Worm (Caenorhabditis elegans) whole organism, midembryonic: Measurements from ENCODE around the gene 2L52.1.

Source experiments
- T22C8.4 ChIP-seq: fragments of 200-800 bp; sonication (Bioruptor generic); IDR thresholded peaks from 2 replicates; pipeline ENCODE4 v1.3.6; 2022; ENCODE audit warnings: missing genetic modification characterization, missing compliant biosample characterization
- cog-1 ChIP-seq: sonication (generic microtip); optimal IDR thresholded peaks from 2 replicates; lab custom pipeline; 2016; ENCODE audit warnings: missing genetic modification characterization, missing compliant biosample characterization
- flt-1 ChIP-seq: fragments of 200-800 bp; sonication (Bioruptor generic); IDR thresholded peaks from 2 replicates; pipeline ENCODE4 v1.3.6; 2022; ENCODE audit warnings: missing genetic modification characterization, missing compliant biosample characterization
- med-1 ChIP-seq: sonication (generic microtip); optimal IDR thresholded peaks from 2 replicates; lab custom pipeline; 2017; ENCODE audit warnings: missing genetic modification characterization, mild to moderate bottlenecking, missing compliant biosample characterization, antibody characterized with exemption, missing genetic modification reagents; ENCODE audit not compliant: insufficient read depth
- ref-1 ChIP-seq: fragments of 200-800 bp; sonication (Bioruptor generic); conservative IDR thresholded peaks from 2 replicates; pipeline ENCODE4 v1.3.6; 2022; ENCODE audit warnings: missing genetic modification reagents, missing genetic modification characterization, missing compliant biosample characterization
- tab-1 ChIP-seq: fragments of 200-800 bp; sonication (Bioruptor generic); IDR thresholded peaks from 2 replicates; pipeline ENCODE4 v1.3.6; 2022; ENCODE audit warnings: missing genetic modification characterization, missing compliant biosample characterization
- ztf-23 ChIP-seq: fragments of 200-800 bp; sonication (Bioruptor generic); IDR thresholded peaks from 2 replicates; pipeline ENCODE4 v1.3.6; 2022; ENCODE audit warnings: missing genetic modification reagents, missing genetic modification characterization, missing compliant biosample characterization
- ztf-29 ChIP-seq: fragments of 200-800 bp; sonication (Bioruptor generic); IDR thresholded peaks from 2 replicates; pipeline ENCODE4 v1.3.6; 2022; ENCODE audit warnings: missing genetic modification reagents, missing genetic modification characterization, missing compliant biosample characterization

- TF ChIP-seq T22C8.4 (GFP tag; lab: Robert Waterston, UW) = no peak
- no peak for TF ChIP-seq ztf-23 (GFP tag; lab: Robert Waterston, UW)
- no peak for TF ChIP-seq flt-1 (GFP tag; lab: Robert Waterston, UW)
- TF ChIP-seq tab-1 = no peak
- TF ChIP-seq cog-1 (tag; lab: Kevin White, UChicago) = no peak
- TF ChIP-seq med-1 (GFP tag; lab: Kevin White, UChicago) = no peak
- TF ChIP-seq ztf-29 = no peak
- no peak for TF ChIP-seq ref-1 (GFP tag; lab: Robert Waterston, UW)
Observed at ce11 chrII:12685-13084, 11.0 kb downstream of the 2L52.1 start, which contains the start of gene best-3.
